Worm (Caenorhabditis elegans): ENCODE data around the gene Y105C5B.17.

- no peak for TF ChIP-seq hmg-20 (GFP tag; IDR thresholded peaks at IDR 0.05)
- no peak for TF ChIP-seq ets-4 (GFP tag; optimal IDR thresholded peaks at IDR 0.05)
- no peak for TF ChIP-seq nhr-179 (tag; optimal IDR thresholded peaks at IDR 0.05)
- TF ChIP-seq ztf-22 (GFP tag; optimal IDR thresholded peaks at IDR 0.05), result no peak
- no peak for TF ChIP-seq snpc-4 (GFP tag; optimal IDR thresholded peaks at IDR 0.05)
- no peak for TF ChIP-seq snpc-4 (tag; optimal IDR thresholded peaks at IDR 0.05)
- no peak for TF ChIP-seq ztf-3 (GFP tag; optimal IDR thresholded peaks at IDR 0.05)
- no peak for TF ChIP-seq cebp-1 (GFP tag; IDR thresholded peaks at IDR 0.05)
- no peak for TF ChIP-seq cebp-1 (tag; optimal IDR thresholded peaks at IDR 0.05)
Observed at ce11 chrIV:15999692-16000091, 36.8 kb downstream of the Y105C5B.17 start.
